Worm (Caenorhabditis elegans) whole organism, mixed stage, embryonic: ENCODE results near the gene F37A8.5.
A peak's percentile ranks its signal among the peaks of the same experiment; 100 is the strongest.

ENCODE experiments used
- M03D4.4 ChIP-seq: sonication (generic microtip); optimal IDR thresholded peaks from 2 replicates; lab custom pipeline; 2017; ENCODE audit warnings: mild to moderate bottlenecking, missing genetic modification characterization, missing compliant biosample characterization
- bed-3 ChIP-seq: fragments of 200-800 bp; sonication (Bioruptor generic); optimal IDR thresholded peaks from 3 replicates; lab custom pipeline; 2018; ENCODE audit warnings: mild to moderate bottlenecking, missing genetic modification characterization, moderate library complexity, missing compliant biosample characterization
- ceh-39 ChIP-seq: fragments of 150-350 bp; optimal IDR thresholded peaks from 2 replicates; lab custom pipeline; 2014; ENCODE audit warnings: missing biosample characterization, missing genetic modification characterization
- ceh-43 ChIP-seq: fragments of 200-800 bp; sonication (Bioruptor generic); optimal IDR thresholded peaks from 2 replicates; lab custom pipeline; 2018; ENCODE audit warnings: mild to moderate bottlenecking, missing genetic modification characterization, moderate library complexity, missing compliant biosample characterization
- ceh-83 ChIP-seq: fragments of 200-800 bp; sonication (Bioruptor generic); optimal IDR thresholded peaks from 2 replicates; lab custom pipeline; 2018; ENCODE audit warnings: mild to moderate bottlenecking, missing genetic modification characterization, missing compliant biosample characterization
- ces-1 ChIP-seq: fragments of 150-350 bp; optimal IDR thresholded peaks from 2 replicates; lab custom pipeline; 2014; ENCODE audit warnings: missing biosample characterization, missing genetic modification reagents, missing genetic modification characterization
- cnd-1 ChIP-seq: fragments of 200-800 bp; sonication (Bioruptor generic); optimal IDR thresholded peaks from 2 replicates; lab custom pipeline; 2018; ENCODE audit warnings: mild to moderate bottlenecking, missing genetic modification characterization, missing compliant biosample characterization
- drap-1 ChIP-seq: fragments of 200-800 bp; sonication (Bioruptor generic); optimal IDR thresholded peaks from 3 replicates; lab custom pipeline; 2018; ENCODE audit warnings: mild to moderate bottlenecking, missing genetic modification characterization, missing compliant biosample characterization
- elt-3 ChIP-seq: fragments of 150-350 bp; optimal IDR thresholded peaks from 2 replicates; lab custom pipeline; 2014; ENCODE audit warnings: missing biosample characterization, missing genetic modification characterization
- ham-2 ChIP-seq: fragments of 200-800 bp; sonication (Bioruptor generic); optimal IDR thresholded peaks from 2 replicates; lab custom pipeline; 2018; ENCODE audit warnings: mild to moderate bottlenecking, missing genetic modification characterization, missing compliant biosample characterization
- hlh-1 ChIP-seq: fragments of 150-350 bp; optimal IDR thresholded peaks from 2 replicates; lab custom pipeline; 2014; ENCODE audit warnings: missing biosample characterization, missing genetic modification reagents, missing genetic modification characterization
- lin-13 ChIP-seq: fragments of 150-350 bp; optimal IDR thresholded peaks from 2 replicates; lab custom pipeline; 2014; ENCODE audit warnings: missing biosample characterization, missing genetic modification characterization
- lin-32 ChIP-seq: fragments of 200-800 bp; sonication (Bioruptor generic); optimal IDR thresholded peaks from 2 replicates; lab custom pipeline; 2018; ENCODE audit warnings: mild to moderate bottlenecking, missing genetic modification characterization, missing compliant biosample characterization
- lsy-2 ChIP-seq: fragments of 150-350 bp; optimal IDR thresholded peaks from 2 replicates; lab custom pipeline; 2014; ENCODE audit warnings: missing biosample characterization, missing genetic modification characterization
- mab-5 ChIP-seq: fragments of 150-350 bp; optimal IDR thresholded peaks from 2 replicates; lab custom pipeline; 2014; ENCODE audit warnings: missing biosample characterization, missing genetic modification characterization
- mep-1 ChIP-seq: fragments of 150-350 bp; optimal IDR thresholded peaks from 2 replicates; lab custom pipeline; 2017; ENCODE audit warnings: missing biosample characterization, missing genetic modification reagents, missing genetic modification characterization, inconsistent platforms
- mls-2 ChIP-seq: sonication (generic microtip); optimal IDR thresholded peaks from 2 replicates; lab custom pipeline; 2016; ENCODE audit warnings: mild to moderate bottlenecking, missing genetic modification characterization, moderate library complexity, missing compliant biosample characterization
- nhr-2 ChIP-seq: fragments of 150-350 bp; optimal IDR thresholded peaks from 2 replicates; lab custom pipeline; 2014; ENCODE audit warnings: missing biosample characterization, missing genetic modification characterization
- nhr-237 ChIP-seq: fragments of 150-350 bp; optimal IDR thresholded peaks from 2 replicates; lab custom pipeline; 2014; ENCODE audit warnings: missing biosample characterization, missing genetic modification characterization
- nhr-28 ChIP-seq: fragments of 150-350 bp; optimal IDR thresholded peaks from 2 replicates; lab custom pipeline; 2014; ENCODE audit warnings: missing biosample characterization, missing genetic modification characterization
- nhr-76 ChIP-seq: sonication (generic microtip); optimal IDR thresholded peaks from 2 replicates; lab custom pipeline; 2017; ENCODE audit warnings: missing biosample characterization, missing genetic modification characterization
- pha-4 ChIP-seq: fragments of 150-350 bp; optimal IDR thresholded peaks from 2 replicates; lab custom pipeline; 2018; ENCODE audit warnings: missing biosample characterization, missing genetic modification reagents, missing genetic modification characterization
- sem-2 ChIP-seq: fragments of 200-800 bp; sonication (Bioruptor generic); optimal IDR thresholded peaks from 2 replicates; lab custom pipeline; 2018; ENCODE audit warnings: mild to moderate bottlenecking, missing genetic modification characterization, missing compliant biosample characterization
- snpc-4 ChIP-seq: fragments of 150-350 bp; optimal IDR thresholded peaks from 2 replicates; lab custom pipeline; 2014; ENCODE audit warnings: missing biosample characterization, missing genetic modification characterization
- tbx-8 ChIP-seq: fragments of 200-800 bp; sonication (Bioruptor generic); optimal IDR thresholded peaks from 2 replicates; lab custom pipeline; 2018; ENCODE audit warnings: mild to moderate bottlenecking, missing genetic modification characterization, moderate library complexity, missing compliant biosample characterization
- unc-120 ChIP-seq: sonication (generic microtip); optimal IDR thresholded peaks from 2 replicates; lab custom pipeline; 2017; ENCODE audit warnings: missing genetic modification characterization, missing compliant biosample characterization; ENCODE audit not compliant: poor library complexity, severe bottlenecking
- unc-39 ChIP-seq: fragments of 150-350 bp; optimal IDR thresholded peaks from 2 replicates; lab custom pipeline; 2014; ENCODE audit warnings: missing biosample characterization, missing genetic modification characterization
- unc-62 ChIP-seq: fragments of 150-350 bp; optimal IDR thresholded peaks from 2 replicates; lab custom pipeline; 2014; ENCODE audit warnings: missing biosample characterization, missing genetic modification reagents, missing genetic modification characterization
- ztf-11 ChIP-seq: fragments of 150-350 bp; optimal IDR thresholded peaks from 2 replicates; lab custom pipeline; 2014; ENCODE audit warnings: missing biosample characterization, missing genetic modification characterization

F37A8.5 gene

DNA sequence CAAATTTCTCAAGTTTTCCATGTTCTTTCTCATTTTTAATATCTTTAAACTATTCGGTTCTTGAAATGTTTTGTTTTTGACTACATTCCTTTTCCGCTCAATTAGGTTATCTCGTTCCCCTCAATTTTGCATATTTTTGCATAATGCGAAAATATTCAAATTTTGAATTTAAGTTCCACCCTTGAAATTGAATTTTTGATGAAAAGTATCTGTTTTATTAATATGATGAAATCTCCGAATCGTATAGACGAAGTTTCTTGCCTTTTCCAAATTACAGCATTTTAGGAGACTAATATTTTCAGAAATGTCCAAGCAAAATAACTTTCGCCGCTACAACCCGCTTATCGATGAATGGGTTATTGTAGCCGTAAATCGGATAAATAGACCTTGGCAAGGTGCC, 37.9 kb upstream of the F37A8.5 start, which contains the start of gene ZK1058.3:
Gene ZK1058.3, plus strand, starts transcription at position 301 of the 400 bp plus-strand sequence.
- TF ChIP-seq unc-62 (GFP tag; lab: Kevin White, UChicago) = no peak
- no peak for TF ChIP-seq drap-1 (GFP tag; lab: Kevin White, UChicago)
- peak; percentile 8 for TF ChIP-seq ces-1 (GFP tag; lab: Kevin White, UChicago)
- TF ChIP-seq M03D4.4 (tag; lab: Kevin White, UChicago) = no peak
- TF ChIP-seq bed-3 (GFP tag; lab: Kevin White, UChicago) = no peak
- no peak for TF ChIP-seq hlh-1 (tag; lab: Kevin White, UChicago)
- no peak for TF ChIP-seq nhr-28 (tag; lab: Kevin White, UChicago)

DNA sequence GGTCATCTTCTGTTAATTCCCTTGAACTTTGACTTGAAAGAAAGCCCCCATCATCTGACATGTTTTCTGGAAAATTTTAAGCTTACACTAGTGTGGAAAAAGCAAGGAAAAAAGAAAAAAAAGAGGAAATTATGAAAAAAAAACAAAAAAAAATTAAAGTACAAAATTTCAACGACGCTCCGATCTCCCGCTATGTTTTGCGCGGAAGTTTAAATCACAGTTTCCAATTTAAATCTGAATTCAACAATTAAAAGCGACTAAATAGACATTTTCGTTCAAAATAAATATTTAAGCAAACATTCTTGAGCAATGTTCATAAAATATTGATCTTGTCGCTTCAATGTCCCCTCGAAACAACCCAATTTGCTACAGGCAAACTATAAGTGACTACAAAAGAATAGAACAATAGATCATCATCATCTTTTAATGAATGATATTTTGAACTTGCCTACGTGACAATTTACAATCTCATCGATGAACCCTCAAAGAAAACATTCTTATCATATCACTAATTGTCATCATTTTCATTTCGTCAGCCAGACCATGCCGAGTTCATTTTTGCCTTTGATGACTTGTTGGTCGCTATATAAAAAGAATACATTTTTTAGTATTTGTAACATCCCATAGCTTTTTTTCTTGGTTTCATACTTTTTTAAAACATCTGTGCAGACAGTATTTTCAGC, 34.6 kb upstream of the F37A8.5 start, which contains the start of the genes metl-6 and nit-1:
Gene metl-6, minus strand, starts transcription at position 66 of the 683 bp plus-strand sequence.
Gene nit-1, plus strand, starts transcription at position 562 of the 683 bp plus-strand sequence.
- TF ChIP-seq mls-2 (tag; lab: Kevin White, UChicago) = no peak
- no peak for TF ChIP-seq ham-2 (GFP tag; lab: Kevin White, UChicago)
- TF ChIP-seq bed-3 (GFP tag; lab: Kevin White, UChicago) = no peak
- no peak for TF ChIP-seq ceh-83 (GFP tag; lab: Kevin White, UChicago)
- TF ChIP-seq unc-62 (GFP tag; lab: Kevin White, UChicago) = no peak
- no peak for TF ChIP-seq hlh-1 (tag; lab: Kevin White, UChicago)
- no peak for TF ChIP-seq lsy-2 (tag; lab: Kevin White, UChicago)
- TF ChIP-seq ceh-39 (tag; lab: Kevin White, UChicago) = no peak
- TF ChIP-seq pha-4 = no peak
- TF ChIP-seq cnd-1 = no peak
- TF ChIP-seq, all 35 proteins: peak for 0

DNA sequence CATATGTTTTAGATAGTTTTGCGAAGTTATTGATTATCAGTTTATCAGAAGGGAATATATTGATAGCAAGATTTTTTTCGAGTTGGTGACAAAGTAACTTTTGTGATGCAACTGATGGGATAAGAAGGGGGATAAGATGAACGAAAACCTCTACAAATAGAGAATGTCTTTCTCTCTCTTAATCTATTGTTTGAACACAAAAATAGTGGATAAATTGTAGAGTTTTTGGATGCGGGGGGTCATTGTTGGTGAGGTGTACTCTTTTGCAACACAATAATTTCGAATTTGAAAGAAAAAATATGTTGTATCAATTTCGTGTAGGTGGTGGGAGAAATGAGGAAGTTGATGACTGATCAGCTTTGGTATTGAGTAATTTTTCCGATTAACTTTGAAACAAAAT, 30.3 kb upstream of the F37A8.5 start, which contains the start of gene ZK1058.9:
Gene ZK1058.9, minus strand, starts transcription at position 101 of the 400 bp plus-strand sequence.
- TF ChIP-seq nhr-28 (tag; lab: Kevin White, UChicago) (no peak), bed-3 (GFP tag; lab: Kevin White, UChicago) (no peak), sem-2 (GFP tag; lab: Kevin White, UChicago) (no peak), elt-3 (no peak), ceh-39 (tag; lab: Kevin White, UChicago) (no peak), ham-2 (GFP tag; lab: Kevin White, UChicago) (no peak), mab-5 (no peak), ceh-43 (GFP tag; lab: Kevin White, UChicago) (no peak), nhr-76 (tag; lab: Kevin White, UChicago) (no peak)

DNA sequence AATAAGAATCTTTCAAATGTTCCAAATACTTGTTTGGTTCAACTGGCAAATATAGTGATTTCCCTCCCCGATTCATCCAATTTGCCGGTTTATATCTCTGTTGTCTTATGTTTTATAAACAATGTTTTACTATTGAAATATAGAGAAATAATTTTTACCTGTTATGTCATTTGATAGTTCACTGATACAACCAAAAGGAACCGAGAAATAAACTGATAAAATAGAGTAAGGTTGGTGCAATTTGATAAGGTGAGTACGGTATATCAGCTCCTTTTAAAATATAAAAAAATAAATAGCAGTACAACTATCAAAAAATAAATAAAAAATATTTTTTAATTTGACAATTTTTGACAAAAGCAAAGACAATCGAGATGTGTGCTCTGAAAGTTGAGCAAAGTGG, 29.6 kb upstream of the F37A8.5 start:
- TF ChIP-seq unc-39 (tag; lab: Kevin White, UChicago) (no peak), lin-32 (GFP tag; lab: Kevin White, UChicago) (no peak), tbx-8 (GFP tag; lab: Kevin White, UChicago) (no peak), ztf-11 (tag; lab: Kevin White, UChicago) (no peak), lsy-2 (tag; lab: Kevin White, UChicago) (no peak), snpc-4 (tag; lab: Kevin White, UChicago) (no peak), nhr-76 (tag; lab: Kevin White, UChicago) (no peak), nhr-2 (tag; lab: Kevin White, UChicago) (no peak), bed-3 (GFP tag; lab: Kevin White, UChicago) (no peak)

DNA sequence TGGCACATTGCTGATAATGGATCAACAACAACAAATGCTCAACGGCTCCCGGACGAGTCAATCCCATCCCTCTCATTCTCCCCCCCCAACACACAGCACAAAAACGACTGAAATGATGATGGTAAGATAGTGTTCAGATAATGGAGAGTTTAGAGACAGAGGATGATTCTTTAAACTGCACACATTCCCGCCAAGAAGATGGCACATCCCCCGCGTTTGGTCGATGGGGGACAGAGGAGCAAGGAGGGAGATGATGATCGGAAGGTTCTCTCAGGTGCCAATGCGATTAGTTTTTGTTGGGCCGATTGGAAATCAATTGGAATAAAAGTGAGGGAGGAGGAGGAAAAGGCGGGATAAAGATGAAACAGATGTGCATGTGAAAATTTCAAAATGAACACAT, 29.0 kb upstream of the F37A8.5 start:
- TF ChIP-seq elt-3 (no peak), ceh-39 (tag; lab: Kevin White, UChicago) (no peak), lsy-2 (tag; lab: Kevin White, UChicago) (no peak), snpc-4 (tag; lab: Kevin White, UChicago) (no peak), ham-2 (GFP tag; lab: Kevin White, UChicago) (no peak), cnd-1 (no peak), mep-1 (no peak), lin-32 (GFP tag; lab: Kevin White, UChicago) (no peak), sem-2 (GFP tag; lab: Kevin White, UChicago) (no peak), nhr-237 (tag; lab: Kevin White, UChicago) (no peak), lin-13 (no peak), hlh-1 (tag; lab: Kevin White, UChicago) (peak; percentile 49), nhr-2 (tag; lab: Kevin White, UChicago) (no peak), unc-62 (GFP tag; lab: Kevin White, UChicago) (peak; percentile 48), ces-1 (GFP tag; lab: Kevin White, UChicago) (no peak), pha-4 (no peak), ztf-11 (tag; lab: Kevin White, UChicago) (no peak), unc-39 (tag; lab: Kevin White, UChicago) (no peak), nhr-28 (tag; lab: Kevin White, UChicago) (no peak), unc-120 (peak; percentile 93)
